Fruit fly (Drosophila melanogaster) whole organism, pupa: Measurements from ENCODE around the gene RhoGAP15B.

Experiments used
- D1 ChIP-seq: fragments of 200-800 bp; sonication (Bioruptor generic); optimal IDR thresholded peaks from 2 replicates; lab custom pipeline; 2018; ENCODE audit warnings: missing biosample characterization, mild to moderate bottlenecking, missing genetic modification characterization, moderate library complexity
- EcR ChIP-seq: fragments of 200-800 bp; sonication (Bioruptor generic); optimal IDR thresholded peaks from 3 replicates; lab custom pipeline; 2019; ENCODE audit warnings: missing biosample characterization, missing genetic modification characterization, mild to moderate bottlenecking, moderate library complexity, missing genetic modification reagents
- rn ChIP-seq: fragments of 200-800 bp; sonication (Bioruptor generic); IDR thresholded peaks from 2 replicates; pipeline ENCODE4 v1.3.6; 2022; ENCODE audit warnings: missing biosample characterization, missing genetic modification characterization

DNA sequence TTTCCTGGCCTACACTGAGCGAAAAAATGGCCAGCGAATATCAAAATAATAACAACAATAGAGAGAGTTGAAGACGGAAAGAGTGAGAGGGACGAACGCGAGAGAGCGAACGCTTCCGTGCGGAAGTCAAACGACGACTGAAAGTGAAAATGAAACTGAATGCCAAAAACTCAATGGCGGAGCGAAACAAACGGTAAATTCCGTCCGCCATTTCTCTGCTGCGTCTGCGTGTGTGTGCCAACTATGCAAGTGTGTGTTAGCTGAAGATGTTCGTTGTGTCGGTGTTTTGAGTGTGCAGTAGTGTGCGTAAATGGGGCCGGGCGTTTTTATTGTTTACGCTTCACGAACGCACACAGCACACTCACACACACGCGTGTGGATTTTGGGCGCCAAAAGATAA lies 43.8 kb downstream of the RhoGAP15B start:
- TF ChIP-seq rn (GFP tag; lab: Robert Waterston, UW), result no peak
- no peak for TF ChIP-seq EcR (GFP tag; lab: Kevin White, UChicago)
- TF ChIP-seq D1, result no peak
